Worm (Caenorhabditis elegans): ENCODE results near the gene R105.5.

R105.5 gene

ce11 chrIV:4678718-4679117, 42.6 kb downstream of the R105.5 start, which contains the start of gene kin-36:
Gene kin-36, plus strand, starts transcription at chrIV:4679018.
- no peak for TF ChIP-seq aly-2 (tag; optimal IDR thresholded peaks at IDR 0.05)
- no peak for TF ChIP-seq arid-1 (GFP tag; conservative IDR thresholded peaks at IDR 0.05)
- no peak for TF ChIP-seq lim-7 (GFP tag; IDR thresholded peaks at IDR 0.05)
- no peak for TF ChIP-seq unc-130 (GFP tag; optimal IDR thresholded peaks at IDR 0.05)
- no peak for TF ChIP-seq daf-16 (GFP tag; optimal IDR thresholded peaks at IDR 0.05)
- no peak for TF ChIP-seq daf-16 (tag; optimal IDR thresholded peaks at IDR 0.05)
- no peak for TF ChIP-seq php-3 (GFP tag; IDR thresholded peaks at IDR 0.05)
- TF ChIP-seq vab-7 (GFP tag; IDR thresholded peaks at IDR 0.05) = no peak
- TF ChIP-seq skn-1 (tag; optimal IDR thresholded peaks at IDR 0.05) = no peak
- no peak for TF ChIP-seq zip-2 (tag; optimal IDR thresholded peaks at IDR 0.05)
- TF ChIP-seq dpl-1 (GFP tag; optimal IDR thresholded peaks at IDR 0.05) = no peak
- TF ChIP-seq duxl-1 (tag; optimal IDR thresholded peaks at IDR 0.05; ENCODE audit: poor library complexity) = no peak

- no peak for TF ChIP-seq sdz-12 (GFP tag; optimal IDR thresholded peaks at IDR 0.05)
- TF ChIP-seq F37D6.2 (tag; optimal IDR thresholded peaks at IDR 0.05) = no peak
- no peak for TF ChIP-seq pqm-1 (tag; optimal IDR thresholded peaks at IDR 0.05)
- no peak for TF ChIP-seq daf-16 (GFP tag; optimal IDR thresholded peaks at IDR 0.05)
- no peak for TF ChIP-seq daf-16 (tag; optimal IDR thresholded peaks at IDR 0.05)
- no peak for TF ChIP-seq lsy-2 (tag; optimal IDR thresholded peaks at IDR 0.05)
- TF ChIP-seq lin-13 (GFP tag; optimal IDR thresholded peaks at IDR 0.05) = no peak
- TF ChIP-seq ceh-44 (GFP tag; IDR thresholded peaks at IDR 0.05) = no peak
- TF ChIP-seq lin-29 (GFP tag; IDR thresholded peaks at IDR 0.05) = no peak
- TF ChIP-seq tag-97 (GFP tag; IDR thresholded peaks at IDR 0.05) = no peak
- no peak for TF ChIP-seq unc-62 (GFP tag; optimal IDR thresholded peaks at IDR 0.05 in 1 of 2)
- TF ChIP-seq unc-62 (tag; optimal IDR thresholded peaks at IDR 0.05) = no peak
- TF ChIP-seq daf-19 (GFP tag; conservative IDR thresholded peaks at IDR 0.05) = no peak
- no peak for TF ChIP-seq jun-1 (tag; optimal IDR thresholded peaks at IDR 0.05)
- no peak for TF ChIP-seq unc-130 (GFP tag; optimal IDR thresholded peaks at IDR 0.05)
- TF ChIP-seq D1046.2 (GFP tag; IDR thresholded peaks at IDR 0.05) = no peak
- no peak for TF ChIP-seq cey-2 (tag; optimal IDR thresholded peaks at IDR 0.05; ENCODE audit: borderline replicate concordance, insufficient read depth)
- TF ChIP-seq nhr-48 (tag; optimal IDR thresholded peaks at IDR 0.05) = no peak
- no peak for TF ChIP-seq lir-3 (tag; optimal IDR thresholded peaks at IDR 0.05)
These were observed 47.0 kb downstream of the R105.5 start for ce11 chrIV:4683149-4683548.

ce11 chrIV:4686291-4686830, 50.3 kb downstream of the R105.5 start:
- TF ChIP-seq mdl-1 (tag; optimal IDR thresholded peaks at IDR 0.05) (no peak), unc-62 (GFP tag; optimal IDR thresholded peaks at IDR 0.05 in 1 of 2) (peak in 1 of 2 experiments; percentile 65), unc-62 (tag; optimal IDR thresholded peaks at IDR 0.05) (no peak)

Data from whole organism, L4 larva.